Worm (Caenorhabditis elegans): ENCODE data around the gene gly-3.

- no peak for TF ChIP-seq ceh-82 (tag; optimal IDR thresholded peaks at IDR 0.05)
- TF ChIP-seq nhr-237 (tag; optimal IDR thresholded peaks at IDR 0.05): no peak
- TF ChIP-seq R02D3.7 (tag; optimal IDR thresholded peaks at IDR 0.05): peak; percentile 20
- TF ChIP-seq crh-2 (tag; optimal IDR thresholded peaks at IDR 0.05): peak; percentile 49
- TF ChIP-seq mdl-1 (tag; optimal IDR thresholded peaks at IDR 0.05): no peak
- TF ChIP-seq nhr-23 (tag; optimal IDR thresholded peaks at IDR 0.05): no peak
- no peak for TF ChIP-seq snpc-4 (tag; optimal IDR thresholded peaks at IDR 0.05)
- TF ChIP-seq nhr-12 (tag; optimal IDR thresholded peaks at IDR 0.05): no peak
- TF ChIP-seq lin-13 (GFP tag; optimal IDR thresholded peaks at IDR 0.05): peak; percentile 68
- TF ChIP-seq ztf-1 (GFP tag; conservative IDR thresholded peaks at IDR 0.05): no peak
- TF ChIP-seq blmp-1 (tag; optimal IDR thresholded peaks at IDR 0.05; ENCODE audit: insufficient read depth): no peak
- no peak for TF ChIP-seq lin-39 (tag; optimal IDR thresholded peaks at IDR 0.05)
Measured at ce11 chrIII:7940819-7941218, 23.3 kb upstream of the gly-3 start, which contains the start of gene C29E4.12.
